Fruit fly (Drosophila melanogaster) whole organism, adult: Measurements from ENCODE around the gene Cul5.

Experiments
- CG12768 ChIP-seq: fragments of 200-800 bp; sonication (Bioruptor generic); optimal IDR thresholded peaks from 2 replicates; lab custom pipeline; 2017; ENCODE audit warnings: missing biosample characterization, missing genetic modification characterization, mild to moderate bottlenecking, moderate library complexity, missing genetic modification reagents
- CG14711 ChIP-seq: fragments of 200-800 bp; sonication (Bioruptor generic); optimal IDR thresholded peaks from 2 replicates; lab custom pipeline; 2018; ENCODE audit warnings: missing biosample characterization, mild to moderate bottlenecking, missing genetic modification characterization, moderate library complexity
- CG1620 ChIP-seq: fragments of 200-800 bp; sonication (Bioruptor generic); optimal IDR thresholded peaks from 2 replicates; lab custom pipeline; 2016; ENCODE audit warnings: missing biosample characterization, missing genetic modification characterization
- CG5204 ChIP-seq: fragments of 200-800 bp; sonication (Bioruptor generic); optimal IDR thresholded peaks from 2 replicates; lab custom pipeline; 2016; ENCODE audit warnings: missing biosample characterization, missing genetic modification characterization
- CG7045 ChIP-seq: fragments of 200-800 bp; sonication (Bioruptor generic); optimal IDR thresholded peaks from 2 replicates; lab custom pipeline; 2017; ENCODE audit warnings: missing biosample characterization, mild to moderate bottlenecking, missing genetic modification characterization
- Clk ChIP-seq: fragments of 200-800 bp; sonication (Bioruptor generic); optimal IDR thresholded peaks from 2 replicates; lab custom pipeline; 2017; ENCODE audit warnings: missing biosample characterization, missing genetic modification characterization
- Mnt ChIP-seq: fragments of 200-800 bp; sonication (Bioruptor generic); optimal IDR thresholded peaks from 2 replicates; lab custom pipeline; 2016; ENCODE audit warnings: missing biosample characterization, mild to moderate bottlenecking, missing genetic modification characterization
- bab1 ChIP-seq: fragments of 200-800 bp; sonication (Bioruptor generic); optimal IDR thresholded peaks from 3 replicates; lab custom pipeline; 2019; ENCODE audit warnings: missing biosample characterization, mild to moderate bottlenecking, missing genetic modification characterization, moderate library complexity
- cic ChIP-seq: fragments of 200-800 bp; sonication (Bioruptor generic); optimal IDR thresholded peaks from 2 replicates; lab custom pipeline; 2017; ENCODE audit warnings: missing biosample characterization, mild to moderate bottlenecking, missing genetic modification characterization, moderate library complexity
- cnc ChIP-seq, 2 experiments: fragments of >200 bp; optimal IDR thresholded peaks; 2 replicates each; lab custom pipeline; 2017
- pad ChIP-seq: fragments of 200-800 bp; sonication (Bioruptor generic); optimal IDR thresholded peaks from 3 replicates; lab custom pipeline; 2017; ENCODE audit warnings: missing biosample characterization, missing genetic modification characterization, mild to moderate bottlenecking, moderate library complexity, missing genetic modification reagents
- tj ChIP-seq: fragments of 200-800 bp; sonication (Bioruptor generic); optimal IDR thresholded peaks from 3 replicates; lab custom pipeline; 2017; ENCODE audit warnings: missing biosample characterization, mild to moderate bottlenecking, missing genetic modification characterization, moderate library complexity

DNA sequence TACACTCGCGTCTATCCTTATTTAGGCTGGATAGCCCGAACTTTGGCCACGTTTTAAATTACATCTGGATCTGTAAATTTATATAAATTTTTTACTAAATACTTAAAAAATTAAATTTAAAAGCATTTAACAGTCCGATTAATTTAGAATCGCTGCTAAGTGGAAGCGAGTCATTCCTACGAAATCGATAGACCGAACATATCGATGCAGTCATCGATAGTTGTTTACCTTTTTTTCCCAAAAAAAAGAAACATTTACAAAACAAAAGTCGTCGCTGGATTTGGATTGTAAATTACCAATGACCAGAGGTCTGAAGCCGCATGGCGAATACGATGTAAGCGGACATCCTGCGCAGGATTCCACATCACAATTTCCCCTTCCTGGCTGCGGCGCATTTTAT lies 7.1 kb downstream of the Cul5 start, which contains the start of gene Sirt7:
- no peak for TF ChIP-seq pad (GFP tag; lab: Kevin White, UChicago)
- TF ChIP-seq CG1620 (GFP tag; lab: Kevin White, UChicago) = no peak
- TF ChIP-seq CG5204 (GFP tag; lab: Kevin White, UChicago) = no peak
- TF ChIP-seq cnc (optimal IDR thresholded peaks at IDR 0.05; lab: Kevin White, UChicago) = no peak
- TF ChIP-seq CG7045 (GFP tag; lab: Kevin White, UChicago) = no peak
- no peak for TF ChIP-seq Clk (GFP tag; lab: Kevin White, UChicago)
- no peak for TF ChIP-seq CG12768 (GFP tag; lab: Kevin White, UChicago)
- TF ChIP-seq CG14711 (tag; lab: Kevin White, UChicago) = no peak
- TF ChIP-seq Mnt (GFP tag; lab: Kevin White, UChicago) = peak; percentile 5
- no peak for TF ChIP-seq bab1 (GFP tag; lab: Kevin White, UChicago)
- no peak for TF ChIP-seq tj (GFP tag; lab: Kevin White, UChicago)
- TF ChIP-seq cic (GFP tag; lab: Kevin White, UChicago) = no peak
